Fruit fly (Drosophila melanogaster) whole organism, embryonic: ENCODE data around the gene CG11085.
A peak's percentile ranks its signal among the peaks of the same experiment; 100 is the strongest.

Experiments
- BEAF-32 ChIP-seq: fragments of 200-800 bp; sonication (Bioruptor generic); optimal IDR thresholded peaks from 3 replicates; lab custom pipeline; 2017; ENCODE audit warnings: missing biosample characterization, missing genetic modification characterization, mild to moderate bottlenecking, moderate library complexity, missing genetic modification reagents
- CG10462 ChIP-seq: fragments of 200-800 bp; sonication (Bioruptor generic); optimal IDR thresholded peaks from 2 replicates; lab custom pipeline; 2016; ENCODE audit warnings: missing biosample characterization, missing genetic modification characterization
- CG11723 ChIP-seq: fragments of 200-800 bp; sonication (Bioruptor generic); optimal IDR thresholded peaks from 2 replicates; lab custom pipeline; 2017; ENCODE audit warnings: missing biosample characterization, mild to moderate bottlenecking, missing genetic modification characterization
- CG12219 ChIP-seq: fragments of 200-800 bp; sonication (Bioruptor generic); optimal IDR thresholded peaks from 3 replicates; lab custom pipeline; 2018; ENCODE audit warnings: missing biosample characterization, mild to moderate bottlenecking, missing genetic modification characterization
- CG15514 ChIP-seq: fragments of 200-800 bp; sonication (Bioruptor generic); optimal IDR thresholded peaks from 3 replicates; lab custom pipeline; 2017; ENCODE audit warnings: missing biosample characterization, missing genetic modification characterization, mild to moderate bottlenecking, moderate library complexity, missing genetic modification reagents
- CG17912 ChIP-seq: fragments of 200-800 bp; sonication (Bioruptor generic); optimal IDR thresholded peaks from 2 replicates; lab custom pipeline; 2018; ENCODE audit warnings: missing biosample characterization, mild to moderate bottlenecking, missing genetic modification characterization
- CG1792 ChIP-seq: fragments of 200-800 bp; sonication (Bioruptor generic); optimal IDR thresholded peaks from 2 replicates; lab custom pipeline; 2016; ENCODE audit warnings: missing biosample characterization, missing genetic modification characterization
- CG2116 ChIP-seq: fragments of 200-800 bp; sonication (Bioruptor generic); optimal IDR thresholded peaks from 3 replicates; lab custom pipeline; 2018; ENCODE audit warnings: missing biosample characterization, mild to moderate bottlenecking, missing genetic modification characterization
- CG2199 ChIP-seq: fragments of 200-800 bp; sonication (Bioruptor generic); IDR thresholded peaks from 3 replicates; pipeline ENCODE4 v1.3.6; 2022; ENCODE audit warnings: missing biosample characterization, missing genetic modification characterization
- CG30431 ChIP-seq: fragments of 200-800 bp; sonication (Bioruptor generic); optimal IDR thresholded peaks from 2 replicates; lab custom pipeline; 2017; ENCODE audit warnings: missing biosample characterization, missing genetic modification characterization
- CG34376 ChIP-seq: fragments of 200-800 bp; sonication (Bioruptor generic); optimal IDR thresholded peaks from 2 replicates; lab custom pipeline; 2018; ENCODE audit warnings: missing biosample characterization, mild to moderate bottlenecking, missing genetic modification characterization
- CG4617 ChIP-seq: fragments of 200-800 bp; sonication (Bioruptor generic); optimal IDR thresholded peaks from 3 replicates; lab custom pipeline; 2016; ENCODE audit warnings: missing biosample characterization, missing genetic modification characterization, borderline replicate concordance
- CG6272 ChIP-seq: fragments of 200-800 bp; sonication (Bioruptor generic); IDR thresholded peaks from 2 replicates; pipeline ENCODE4 v1.3.6; 2022; ENCODE audit warnings: missing biosample characterization, missing genetic modification characterization
- CG7357 ChIP-seq: fragments of 200-800 bp; sonication (Bioruptor generic); IDR thresholded peaks from 3 replicates; pipeline ENCODE4 v1.3.6; 2022; ENCODE audit warnings: missing biosample characterization, missing genetic modification characterization
- CG8290 ChIP-seq, 3 experiments: fragments of 200-800 bp; sonication (Bioruptor generic); optimal IDR thresholded peaks; 2 replicates each; lab custom pipeline; 2016 to 2019; ENCODE audit warnings: missing biosample characterization in 3 of 3, missing genetic modification characterization in 3 of 3, mild to moderate bottlenecking in 2 of 3, moderate library complexity in 1 of 3
- CG8359 ChIP-seq: fragments of 200-800 bp; sonication (Bioruptor generic); optimal IDR thresholded peaks from 2 replicates; lab custom pipeline; 2017; ENCODE audit warnings: missing biosample characterization, mild to moderate bottlenecking, missing genetic modification characterization, borderline replicate concordance
- CG9437 ChIP-seq: fragments of 200-800 bp; sonication (Bioruptor generic); optimal IDR thresholded peaks from 2 replicates; lab custom pipeline; 2018; ENCODE audit warnings: missing biosample characterization, mild to moderate bottlenecking, missing genetic modification characterization
- CG9876 ChIP-seq: fragments of 200-800 bp; sonication (Bioruptor generic); optimal IDR thresholded peaks from 2 replicates; lab custom pipeline; 2016; ENCODE audit warnings: missing biosample characterization, missing genetic modification characterization
- Camta ChIP-seq: fragments of 200-800 bp; sonication (Bioruptor generic); optimal IDR thresholded peaks from 2 replicates; lab custom pipeline; 2016; ENCODE audit warnings: missing biosample characterization, missing genetic modification characterization
- Deaf1 ChIP-seq: fragments of 200-800 bp; optimal IDR thresholded peaks from 3 replicates; lab custom pipeline; 2019; ENCODE audit warnings: missing biosample characterization, mild to moderate bottlenecking, missing genetic modification characterization, moderate library complexity
- ERR ChIP-seq: fragments of 200-800 bp; sonication (Bioruptor generic); optimal IDR thresholded peaks from 2 replicates; lab custom pipeline; 2016; ENCODE audit warnings: missing biosample characterization, missing genetic modification characterization
- Ets65A ChIP-seq: fragments of 200-800 bp; sonication (Bioruptor generic); peaks from one replicate; lab custom pipeline; 2016; ENCODE audit warnings: missing biosample characterization, missing genetic modification characterization
- Fer3 ChIP-seq: fragments of 200-800 bp; sonication (Bioruptor generic); optimal IDR thresholded peaks from 2 replicates; lab custom pipeline; 2018; ENCODE audit warnings: missing biosample characterization, mild to moderate bottlenecking, missing genetic modification characterization, moderate library complexity
- Kr ChIP-seq: fragments of 200-800 bp; sonication (Bioruptor generic); optimal IDR thresholded peaks from 2 replicates; lab custom pipeline; 2017; ENCODE audit warnings: missing biosample characterization, mild to moderate bottlenecking, missing genetic modification characterization
- Lpt ChIP-seq: fragments of >200 bp; optimal IDR thresholded peaks from 2 replicates; lab custom pipeline; 2018; ENCODE audit warnings: missing biosample characterization, missing genetic modification characterization
- Mrtf ChIP-seq: fragments of 200-800 bp; sonication (Bioruptor generic); IDR thresholded peaks from 3 replicates; pipeline ENCODE4 v1.3.6; 2022; ENCODE audit warnings: missing biosample characterization, missing genetic modification characterization
- Stat92E ChIP-seq, 3 experiments: fragments of >200 bp in 2 of 3; fragments of 200-800 bp in 1 of 3; sonication (Bioruptor generic) in 1 of 3; optimal IDR thresholded peaks; 2 replicates each; lab custom pipeline; 2017 to 2019; ENCODE audit warnings: missing biosample characterization in 3 of 3, missing genetic modification characterization in 3 of 3, mild to moderate bottlenecking in 1 of 3, moderate library complexity in 1 of 3
- al ChIP-seq: fragments of 200-800 bp; sonication (Bioruptor generic); IDR thresholded peaks from 2 replicates; pipeline ENCODE4 v1.3.6; 2022; ENCODE audit warnings: missing biosample characterization, missing genetic modification characterization
- amos ChIP-seq: fragments of 200-800 bp; sonication (Bioruptor generic); IDR thresholded peaks from 2 replicates; pipeline ENCODE4 v1.3.6; 2022; ENCODE audit warnings: missing biosample characterization, missing genetic modification characterization; ENCODE audit not compliant: partially characterized antibody
- bowl ChIP-seq: fragments of 200-800 bp; sonication (Bioruptor generic); IDR thresholded peaks from 2 replicates; pipeline ENCODE4 v1.3.6; 2022; ENCODE audit warnings: missing biosample characterization, missing genetic modification characterization
- br ChIP-seq: fragments of >200 bp; optimal IDR thresholded peaks from 2 replicates; lab custom pipeline; 2017
- cg ChIP-seq: fragments of 200-800 bp; sonication (Bioruptor generic); optimal IDR thresholded peaks from 3 replicates; lab custom pipeline; 2019; ENCODE audit warnings: missing biosample characterization, mild to moderate bottlenecking, missing genetic modification characterization, moderate library complexity
- chm ChIP-seq: fragments of 200-800 bp; sonication (Bioruptor generic); IDR thresholded peaks from 2 replicates; pipeline ENCODE4 v1.3.6; 2022; ENCODE audit warnings: missing biosample characterization, missing genetic modification characterization
- crp ChIP-seq, 2 experiments: fragments of 200-800 bp; sonication (Bioruptor generic); optimal IDR thresholded peaks; 2 replicates in 1 of 2; 3 replicates in 1 of 2; lab custom pipeline; 2017; ENCODE audit warnings: missing biosample characterization in 2 of 2, missing genetic modification characterization in 2 of 2, mild to moderate bottlenecking in 1 of 2, moderate library complexity in 1 of 2
- dmrt99B ChIP-seq: fragments of 200-800 bp; sonication (Bioruptor generic); optimal IDR thresholded peaks from 2 replicates; lab custom pipeline; 2018; ENCODE audit warnings: missing biosample characterization, mild to moderate bottlenecking, missing genetic modification characterization, moderate library complexity
- dpn ChIP-seq, 2 experiments: fragments of 200-800 bp; sonication (Bioruptor generic); optimal IDR thresholded peaks; 3 replicates each; lab custom pipeline; 2016; ENCODE audit warnings: missing biosample characterization in 2 of 2, missing genetic modification characterization in 2 of 2
- dysf ChIP-seq: fragments of 200-800 bp; sonication (Bioruptor generic); IDR thresholded peaks from 3 replicates; pipeline ENCODE4 v1.3.6; 2022; ENCODE audit warnings: missing biosample characterization, missing genetic modification characterization
- exex ChIP-seq: fragments of 200-800 bp; sonication (Bioruptor generic); optimal IDR thresholded peaks from 4 replicates; lab custom pipeline; 2018; ENCODE audit warnings: missing biosample characterization, mild to moderate bottlenecking, missing genetic modification characterization, moderate library complexity
- fd102C ChIP-seq: fragments of 200-800 bp; sonication (Bioruptor generic); optimal IDR thresholded peaks from 2 replicates; lab custom pipeline; 2018; ENCODE audit warnings: missing biosample characterization, mild to moderate bottlenecking, missing genetic modification characterization, moderate library complexity
- grn ChIP-seq: fragments of 200-800 bp; sonication (Bioruptor generic); optimal IDR thresholded peaks from 3 replicates; lab custom pipeline; 2017; ENCODE audit warnings: missing biosample characterization, missing genetic modification characterization
- kni ChIP-seq: fragments of 200-800 bp; sonication (Bioruptor generic); optimal IDR thresholded peaks from 3 replicates; lab custom pipeline; 2017; ENCODE audit warnings: mild to moderate bottlenecking, missing biosample characterization, missing genetic modification reagents, missing genetic modification characterization
- knrl ChIP-seq: fragments of 200-800 bp; sonication (Bioruptor generic); IDR thresholded peaks from 3 replicates; pipeline ENCODE4 v1.3.6; 2022; ENCODE audit warnings: missing biosample characterization, missing genetic modification characterization; ENCODE audit not compliant: partially characterized antibody
- lab ChIP-seq: fragments of 200-800 bp; sonication (Bioruptor generic); optimal IDR thresholded peaks from 3 replicates; lab custom pipeline; 2017; ENCODE audit warnings: missing biosample characterization, missing genetic modification characterization, mild to moderate bottlenecking, moderate library complexity, missing genetic modification reagents
- lbe ChIP-seq: fragments of 200-800 bp; sonication (Bioruptor generic); optimal IDR thresholded peaks from 2 replicates; lab custom pipeline; 2016; ENCODE audit warnings: missing biosample characterization, mild to moderate bottlenecking, missing genetic modification characterization
- lilli ChIP-seq: fragments of 200-800 bp; sonication (Bioruptor generic); optimal IDR thresholded peaks from 3 replicates; lab custom pipeline; 2016; ENCODE audit warnings: missing biosample characterization, missing genetic modification characterization
- otp ChIP-seq: fragments of 200-800 bp; sonication (Bioruptor generic); IDR thresholded peaks from 3 replicates; pipeline ENCODE4, ENCODE4 v1.3.6; 2022; ENCODE audit warnings: missing biosample characterization, missing genetic modification characterization
- rib ChIP-seq: fragments of 200-800 bp; sonication (Bioruptor generic); IDR thresholded peaks from 2 replicates; pipeline ENCODE4 v1.3.6; 2022; ENCODE audit warnings: missing biosample characterization, missing genetic modification characterization
- slbo ChIP-seq: fragments of 200-800 bp; sonication (Bioruptor generic); IDR thresholded peaks from 2 replicates; pipeline ENCODE4 v1.3.6; 2022; ENCODE audit warnings: missing biosample characterization, missing genetic modification characterization
- so ChIP-seq: fragments of 200-800 bp; sonication (Bioruptor generic); IDR thresholded peaks from 3 replicates; pipeline ENCODE4 v1.3.6; 2022; ENCODE audit warnings: missing biosample characterization, missing genetic modification characterization
- sr ChIP-seq: fragments of 200-800 bp; sonication (Bioruptor generic); IDR thresholded peaks from 3 replicates; pipeline ENCODE4 v1.3.6; 2022; ENCODE audit warnings: missing biosample characterization, missing genetic modification characterization
- wdn ChIP-seq: fragments of 200-800 bp; sonication (Bioruptor generic); IDR thresholded peaks from 2 replicates; pipeline ENCODE4 v1.3.6; 2022; ENCODE audit warnings: missing biosample characterization, missing genetic modification characterization

The CG11085 gene

DNA sequence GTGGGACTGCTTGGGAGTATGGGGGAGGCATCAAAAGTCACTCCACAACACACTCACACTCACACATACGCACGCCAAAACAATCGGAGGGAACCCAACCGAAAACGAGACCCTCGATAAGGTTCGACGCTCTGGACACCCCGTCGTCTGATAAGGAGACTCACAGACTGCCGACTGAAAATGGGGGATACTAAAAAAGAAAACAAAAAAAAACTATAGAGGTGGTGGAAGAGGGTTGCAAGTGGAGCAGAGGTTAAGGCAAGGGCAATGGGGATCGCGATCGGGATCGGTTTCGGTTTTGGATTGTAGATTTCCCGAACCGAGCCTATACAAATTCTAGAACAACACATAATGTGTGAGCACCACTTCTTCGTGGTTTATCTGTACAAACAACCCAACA is 52.6 kb downstream of the CG11085 start:
- TF ChIP-seq CG12219 (GFP tag; lab: Kevin White, UChicago) (no peak), CG2199 (GFP tag; lab: Robert Waterston, UW) (no peak), so (no peak), lilli (GFP tag; lab: Kevin White, UChicago) (no peak), CG30431 (no peak), cg (GFP tag; lab: Kevin White, UChicago) (peak; percentile 43), Mrtf (GFP tag; lab: Robert Waterston, UW) (no peak), Fer3 (tag; lab: Kevin White, UChicago) (no peak), otp (GFP tag; lab: Robert Waterston, UW) (no peak), CG7357 (GFP tag; lab: Robert Waterston, UW) (no peak), CG15514 (GFP tag; lab: Kevin White, UChicago) (no peak), wdn (GFP tag; lab: Robert Waterston, UW) (no peak), knrl (no peak), CG9437 (GFP tag; lab: Kevin White, UChicago) (no peak), BEAF-32 (no peak), CG34376 (peak; percentile 80), dpn (GFP tag; optimal IDR thresholded peaks at IDR 0.05; lab: Kevin White, UChicago) (no peak), CG6272 (GFP tag; lab: Robert Waterston, UW) (no peak), amos (GFP tag; lab: Robert Waterston, UW) (no peak), Lpt (GFP tag; lab: Kevin White, UChicago) (no peak), lbe (GFP tag; lab: Kevin White, UChicago) (no peak), CG8359 (GFP tag; lab: Kevin White, UChicago) (no peak), Deaf1 (tag; lab: Kevin White, UChicago) (peak; percentile 59), kni (GFP tag; lab: Kevin White, UChicago) (peak; percentile 21), CG9876 (GFP tag; lab: Kevin White, UChicago) (no peak), al (GFP tag; lab: Robert Waterston, UW) (no peak), sr (GFP tag; lab: Robert Waterston, UW) (no peak), exex (tag; lab: Kevin White, UChicago) (peak; percentile 37), Camta (GFP tag; lab: Kevin White, UChicago) (no peak), chm (no peak), CG17912 (GFP tag; lab: Kevin White, UChicago) (no peak), Ets65A (GFP tag; lab: Kevin White, UChicago) (peak; percentile 38), Kr (GFP tag; lab: Kevin White, UChicago) (no peak), CG4617 (GFP tag; lab: Kevin White, UChicago) (no peak), CG8290 (GFP tag; optimal IDR thresholded peaks at IDR 0.05; lab: Kevin White, UChicago) (no peak), CG8290 (tag; optimal IDR thresholded peaks at IDR 0.05; lab: Kevin White, UChicago) (no peak), crp (GFP tag; optimal IDR thresholded peaks at IDR 0.05; lab: Kevin White, UChicago) (no peak), CG2116 (GFP tag; lab: Kevin White, UChicago) (no peak), fd102C (no peak), grn (GFP tag; lab: Kevin White, UChicago) (peak; percentile 80), Stat92E (GFP tag; optimal IDR thresholded peaks at IDR 0.05; lab: Kevin White, UChicago) (no peak), CG11723 (no peak), bowl (no peak), CG1792 (GFP tag; lab: Kevin White, UChicago) (no peak), CG10462 (GFP tag; lab: Kevin White, UChicago) (no peak), rib (peak; percentile 33; the same call in 1 of the 2 replicates), dysf (no peak), dmrt99B (tag; lab: Kevin White, UChicago) (no peak), lab (GFP tag; lab: Kevin White, UChicago) (no peak), ERR (GFP tag; lab: Kevin White, UChicago) (peak; percentile 94), slbo (GFP tag; lab: Robert Waterston, UW) (no peak), br (lab: Kevin White, UChicago) (no peak)
